Worm (Caenorhabditis elegans) whole organism, late embryonic: ENCODE measurements around the gene B0244.5.

Experiments
- T23F11.4 ChIP-seq: fragments of 200-800 bp; sonication (Bioruptor generic); optimal IDR thresholded peaks from 2 replicates; lab custom pipeline; 2018; ENCODE audit warnings: mild to moderate bottlenecking, missing genetic modification characterization, missing compliant biosample characterization
- ama-1 ChIP-seq: fragments of 150-350 bp; optimal IDR thresholded peaks from 2 replicates; lab custom pipeline; 2014
- che-1 ChIP-seq: sonication (generic microtip); optimal IDR thresholded peaks from 2 replicates; lab custom pipeline; 2016; ENCODE audit warnings: mild to moderate bottlenecking, missing genetic modification characterization, missing compliant biosample characterization
- gmeb-2 ChIP-seq: sonication (generic microtip); optimal IDR thresholded peaks from 2 replicates; lab custom pipeline; 2016; ENCODE audit warnings: missing genetic modification characterization, inconsistent platforms, missing compliant biosample characterization
- hlh-6 ChIP-seq: sonication (generic microtip); optimal IDR thresholded peaks from 2 replicates; lab custom pipeline; 2016; ENCODE audit warnings: missing genotype, missing genetic modification characterization, missing compliant biosample characterization
- hlh-8 ChIP-seq: sonication (generic microtip); optimal IDR thresholded peaks from 2 replicates; lab custom pipeline; 2016; ENCODE audit warnings: missing genotype, missing genetic modification characterization, missing compliant biosample characterization
- lin-11 ChIP-seq: fragments of 200-800 bp; sonication (Bioruptor generic); optimal IDR thresholded peaks from 2 replicates; lab custom pipeline; 2018; ENCODE audit warnings: mild to moderate bottlenecking, missing genetic modification characterization, missing compliant biosample characterization
- nfya-1 ChIP-seq: sonication (generic microtip); optimal IDR thresholded peaks from 2 replicates; lab custom pipeline; 2017; ENCODE audit warnings: missing genetic modification characterization, mild to moderate bottlenecking, missing compliant biosample characterization, antibody characterized with exemption, moderate library complexity
- unc-86 ChIP-seq: sonication (generic microtip); optimal IDR thresholded peaks from 2 replicates; lab custom pipeline; 2016; ENCODE audit warnings: missing genetic modification characterization, missing compliant biosample characterization

- TF ChIP-seq gmeb-2 (no peak), unc-86 (no peak), ama-1 (lab: Kevin White, UChicago) (no peak), hlh-6 (tag; lab: Kevin White, UChicago) (no peak), T23F11.4 (GFP tag; lab: Kevin White, UChicago) (no peak), lin-11 (no peak), hlh-8 (tag; lab: Kevin White, UChicago) (no peak), che-1 (tag; lab: Kevin White, UChicago) (no peak), nfya-1 (tag; lab: Kevin White, UChicago) (no peak)
These were observed 25.4 kb upstream of the B0244.5 start for ce11 chrIII:5719105-5719831.
